Worm (Caenorhabditis elegans): ENCODE data around the gene W10C6.2.
"Not testable (repeated sequence)": the region's sequence is repeated elsewhere in the genome, so short reads cannot be mapped to it uniquely, and the experiment has no call there.

Gene W10C6.2

ce11 chrII:11121800-11122199 is at the start of gene W10C6.2:
TSS of gene W10C6.2 (minus strand) at chrII:11121900.
- not testable (repeated sequence) for TF ChIP-seq dmd-9 (GFP tag; IDR thresholded peaks at IDR 0.05); ZK546.5 (tag; optimal IDR thresholded peaks at IDR 0.05); T26A8.4 (GFP tag; IDR thresholded peaks at IDR 0.05)

ce11 chrII:11170495-11170894 is 48.8 kb upstream of the W10C6.2 start:
- peak; percentile 61 for TF ChIP-seq lin-38 (GFP tag; IDR thresholded peaks at IDR 0.05)

ce11 chrII:11168893-11169292 is 47.2 kb upstream of the W10C6.2 start:
- peak; percentile 87 for TF ChIP-seq lin-38 (GFP tag; IDR thresholded peaks at IDR 0.05)

- 0 out of 2 replicates have a peak, but pooled peaks have one; percentile 49 for TF ChIP-seq D1046.2 (GFP tag; IDR thresholded peaks at IDR 0.05)
- no peak for TF ChIP-seq nhr-10 (tag; optimal IDR thresholded peaks at IDR 0.05)
- peak; percentile 92 for TF ChIP-seq T26A8.4 (GFP tag; IDR thresholded peaks at IDR 0.05)
- TF ChIP-seq spr-3 (GFP tag; optimal IDR thresholded peaks at IDR 0.05), result peak; percentile 55
- peak; percentile 18; the same call in 1 of the 2 replicates for TF ChIP-seq ceh-44 (GFP tag; IDR thresholded peaks at IDR 0.05)
- peak; percentile 44; the same call in 1 of the 2 replicates for TF ChIP-seq mdt-29 (GFP tag; IDR thresholded peaks at IDR 0.05)
- no peak for TF ChIP-seq ces-1 (GFP tag; optimal IDR thresholded peaks at IDR 0.05)
- no peak; the same call in 1 of the 2 replicates for TF ChIP-seq zfp-3 (GFP tag; conservative IDR thresholded peaks at IDR 0.05)
- no peak for TF ChIP-seq F26F4.8 (GFP tag; conservative IDR thresholded peaks at IDR 0.05)
- 0 out of 2 replicates have a peak, but pooled peaks have one; percentile 32 for TF ChIP-seq ctbp-1 (GFP tag; IDR thresholded peaks at IDR 0.05)
- no peak for TF ChIP-seq dmd-9 (GFP tag; IDR thresholded peaks at IDR 0.05)
- TF ChIP-seq saeg-2 (GFP tag; IDR thresholded peaks at IDR 0.05), result 0 out of 2 replicates have a peak, but pooled peaks have one; percentile 47
- no peak for TF ChIP-seq zip-11 (GFP tag; IDR thresholded peaks at IDR 0.05)
- peak; percentile 9 for TF ChIP-seq nhr-11 (tag; optimal IDR thresholded peaks at IDR 0.05)
- no peak for TF ChIP-seq F44E2.7 (GFP tag; IDR thresholded peaks at IDR 0.05)
- peak; percentile 97 for TF ChIP-seq aha-1 (tag)
- TF ChIP-seq aly-2 (tag; optimal IDR thresholded peaks at IDR 0.05), result peak; percentile 15
- TF ChIP-seq sdz-12 (GFP tag; optimal IDR thresholded peaks at IDR 0.05), result peak; percentile 62
- TF ChIP-seq F37D6.2 (tag; optimal IDR thresholded peaks at IDR 0.05), result no peak
- peak; percentile 55 for TF ChIP-seq duxl-1 (tag; optimal IDR thresholded peaks at IDR 0.05; ENCODE audit: poor library complexity)
- TF ChIP-seq lin-1 (GFP tag; IDR thresholded peaks at IDR 0.05), result peak; percentile 46; the same call in 1 of the 2 replicates
- peak; percentile 39 for TF ChIP-seq dpl-1 (GFP tag; optimal IDR thresholded peaks at IDR 0.05)
- TF ChIP-seq ZK337.2 (GFP tag; IDR thresholded peaks at IDR 0.05), result no peak
- no peak for TF ChIP-seq zfp-2 (tag; optimal IDR thresholded peaks at IDR 0.05)
- no peak for TF ChIP-seq ceh-62 (tag; optimal IDR thresholded peaks at IDR 0.05)
- peak; percentile 85 for TF ChIP-seq egl-43 (GFP tag; IDR thresholded peaks at IDR 0.05)
- TF ChIP-seq nhr-111 (GFP tag; optimal IDR thresholded peaks at IDR 0.05), result peak; percentile 59
- TF ChIP-seq fos-1 (tag; optimal IDR thresholded peaks at IDR 0.05), result no peak
- no peak for TF ChIP-seq lir-3 (tag; optimal IDR thresholded peaks at IDR 0.05)
- peak in 1 of 2 experiments; percentile 61 for TF ChIP-seq lsy-2 (tag; optimal IDR thresholded peaks at IDR 0.05)
- no peak for TF ChIP-seq pqm-1 (tag; optimal IDR thresholded peaks at IDR 0.05)
- TF ChIP-seq hlh-30 (tag; optimal IDR thresholded peaks at IDR 0.05; ENCODE audit: insufficient read depth), result peak; percentile 84
- peak; percentile 65 for TF ChIP-seq set-16 (GFP tag; IDR thresholded peaks at IDR 0.05)
- no peak for TF ChIP-seq ceh-28 (tag; optimal IDR thresholded peaks at IDR 0.05)
- peak; percentile 50 for TF ChIP-seq dmd-6 (GFP tag; IDR thresholded peaks at IDR 0.05)
- peak; percentile 91 for TF ChIP-seq F49E8.2 (tag; optimal IDR thresholded peaks at IDR 0.05; ENCODE audit: borderline replicate concordance)
- peak; percentile 90 for TF ChIP-seq lin-38 (GFP tag; IDR thresholded peaks at IDR 0.05)
- peak; percentile 81 for TF ChIP-seq mep-1 (tag; optimal IDR thresholded peaks at IDR 0.05)
- TF ChIP-seq hlh-11 (tag; optimal IDR thresholded peaks at IDR 0.05), result peak; percentile 64
- TF ChIP-seq Y48G9A.11 (GFP tag; IDR thresholded peaks at IDR 0.05), result peak; percentile 64
- no peak for TF ChIP-seq nhr-41 (GFP tag; IDR thresholded peaks at IDR 0.05)
- peak; percentile 79 for TF ChIP-seq snpc-1.2 (GFP tag; IDR thresholded peaks at IDR 0.05)
- TF ChIP-seq ztf-7 (tag; optimal IDR thresholded peaks at IDR 0.05), result no peak
These were observed 45.3 kb upstream of the W10C6.2 start for ce11 chrII:11167039-11167438.

All from whole organism, L4 larva.